Worm (Caenorhabditis elegans): ENCODE data around the gene K06A9.1.

The K06A9.1 gene

DNA sequence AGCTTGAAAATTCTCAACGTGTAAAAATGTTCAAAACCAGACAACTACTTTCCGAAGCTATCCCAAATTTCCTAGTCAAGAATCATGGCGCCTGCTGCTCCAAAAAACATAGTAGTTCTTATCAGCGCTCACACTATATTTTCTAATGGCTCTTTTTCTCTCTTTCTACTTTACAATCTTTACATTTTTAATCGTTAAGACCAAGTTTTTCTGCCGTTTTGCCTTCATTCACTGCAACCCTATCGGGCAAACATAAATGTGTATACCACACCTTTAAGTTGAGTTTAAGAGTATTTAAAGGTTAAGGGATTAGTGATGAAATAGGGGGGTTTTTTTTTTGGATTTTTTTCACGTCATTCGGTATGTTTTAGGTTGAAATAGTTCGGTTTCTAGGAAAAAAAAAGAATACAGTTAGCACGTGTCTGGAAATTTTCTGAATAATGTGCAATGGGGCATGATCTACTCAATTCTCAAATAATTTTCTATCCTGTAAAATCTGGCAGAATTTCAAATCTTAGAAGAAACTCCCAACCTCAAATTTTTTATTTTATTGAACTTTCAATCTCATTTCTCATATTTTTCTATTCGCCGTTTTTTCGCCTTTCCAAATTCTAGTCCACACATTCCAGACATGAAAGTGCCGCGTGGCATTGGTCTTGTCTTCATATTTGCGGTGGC lies at the start of gene K06A9.1:
Gene K06A9.1, plus strand, starts transcription at position 628 of the 678 bp plus-strand sequence.
- TF ChIP-seq hmg-4 (GFP tag; optimal IDR thresholded peaks at IDR 0.05): no peak
- no peak for TF ChIP-seq F13C5.2 (tag; optimal IDR thresholded peaks at IDR 0.05)
- TF ChIP-seq ama-1 (optimal IDR thresholded peaks at IDR 0.05): no peak
- no peak for TF ChIP-seq tra-4 (tag; optimal IDR thresholded peaks at IDR 0.05)
- TF ChIP-seq aly-1 (tag; optimal IDR thresholded peaks at IDR 0.05): no peak
- TF ChIP-seq flt-1 (GFP tag; IDR thresholded peaks at IDR 0.05): no peak
- no peak for TF ChIP-seq scrt-1 (GFP tag; IDR thresholded peaks at IDR 0.05)
- TF ChIP-seq tbx-11 (GFP tag; IDR thresholded peaks at IDR 0.05): no peak

ce11 chrX:1497581-1497980 lies 49.7 kb upstream of the K06A9.1 start, which contains the start of gene F09E10.6:
Gene F09E10.6, minus strand, starts transcription at chrX:1497681.
- TF ChIP-seq pes-1 (GFP tag; IDR thresholded peaks at IDR 0.05) (no peak), ama-1 (optimal IDR thresholded peaks at IDR 0.05) (no peak), B0310.2 (tag; optimal IDR thresholded peaks at IDR 0.05) (no peak), tra-4 (tag; optimal IDR thresholded peaks at IDR 0.05) (no peak)

- TF ChIP-seq hmbx-1 (tag; optimal IDR thresholded peaks at IDR 0.05): no peak
- TF ChIP-seq ceh-13 (GFP tag; optimal IDR thresholded peaks at IDR 0.05): no peak
- no peak for TF ChIP-seq tra-4 (tag; optimal IDR thresholded peaks at IDR 0.05)
- no peak for TF ChIP-seq hnd-1 (tag; optimal IDR thresholded peaks at IDR 0.05)
- no peak for TF ChIP-seq ets-7 (tag; optimal IDR thresholded peaks at IDR 0.05)
- no peak for TF ChIP-seq pes-1 (GFP tag; IDR thresholded peaks at IDR 0.05)
- TF ChIP-seq scrt-1 (GFP tag; IDR thresholded peaks at IDR 0.05): no peak
- no peak for TF ChIP-seq sea-1 (GFP tag; conservative IDR thresholded peaks at IDR 0.05)
- no peak for TF ChIP-seq aly-1 (tag; optimal IDR thresholded peaks at IDR 0.05)
- no peak for TF ChIP-seq tbx-11 (GFP tag; IDR thresholded peaks at IDR 0.05)
- TF ChIP-seq tbx-37 (GFP tag; conservative IDR thresholded peaks at IDR 0.05): no peak
- TF ChIP-seq flt-1 (GFP tag; IDR thresholded peaks at IDR 0.05): no peak
- no peak for TF ChIP-seq B0310.2 (tag; optimal IDR thresholded peaks at IDR 0.05)
- no peak for TF ChIP-seq ceh-36 (tag; optimal IDR thresholded peaks at IDR 0.05)
- no peak for TF ChIP-seq ama-1 (optimal IDR thresholded peaks at IDR 0.05)
- no peak for TF ChIP-seq F13C5.2 (tag; optimal IDR thresholded peaks at IDR 0.05)
These were observed 47.8 kb upstream of the K06A9.1 start for ce11 chrX:1499499-1499898.

DNA sequence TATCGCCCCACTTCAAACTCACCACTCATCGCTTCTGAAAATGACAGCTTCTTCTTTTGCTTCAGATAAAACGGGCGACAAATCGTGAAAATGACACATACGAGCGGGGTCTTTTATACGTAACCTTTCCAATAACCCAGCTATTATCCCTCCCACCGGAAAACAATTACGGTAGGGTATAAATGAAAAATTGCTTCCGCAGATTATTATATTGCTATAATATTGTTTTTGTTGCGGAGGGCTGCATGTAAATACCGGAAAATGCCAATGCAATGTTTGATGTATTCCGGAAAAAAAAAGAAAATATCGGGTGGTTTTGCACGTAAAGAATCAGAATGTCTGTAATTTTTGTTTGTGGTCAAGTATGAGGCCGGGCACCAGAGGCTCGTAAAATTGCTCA lies 45.6 kb upstream of the K06A9.1 start, which contains the start of gene F09E10.7:
Gene F09E10.7, minus strand, starts transcription at position 101 of the 400 bp plus-strand sequence.
- TF ChIP-seq scrt-1 (GFP tag; IDR thresholded peaks at IDR 0.05): no peak
- TF ChIP-seq ceh-36 (tag; optimal IDR thresholded peaks at IDR 0.05): no peak
- no peak for TF ChIP-seq hmg-4 (GFP tag; optimal IDR thresholded peaks at IDR 0.05)
- no peak for TF ChIP-seq hmbx-1 (tag; optimal IDR thresholded peaks at IDR 0.05)
- TF ChIP-seq sea-1 (GFP tag; conservative IDR thresholded peaks at IDR 0.05): no peak
- no peak for TF ChIP-seq ceh-13 (GFP tag; optimal IDR thresholded peaks at IDR 0.05)
- TF ChIP-seq tbx-11 (GFP tag; IDR thresholded peaks at IDR 0.05): no peak
- TF ChIP-seq tra-4 (tag; optimal IDR thresholded peaks at IDR 0.05): no peak

DNA sequence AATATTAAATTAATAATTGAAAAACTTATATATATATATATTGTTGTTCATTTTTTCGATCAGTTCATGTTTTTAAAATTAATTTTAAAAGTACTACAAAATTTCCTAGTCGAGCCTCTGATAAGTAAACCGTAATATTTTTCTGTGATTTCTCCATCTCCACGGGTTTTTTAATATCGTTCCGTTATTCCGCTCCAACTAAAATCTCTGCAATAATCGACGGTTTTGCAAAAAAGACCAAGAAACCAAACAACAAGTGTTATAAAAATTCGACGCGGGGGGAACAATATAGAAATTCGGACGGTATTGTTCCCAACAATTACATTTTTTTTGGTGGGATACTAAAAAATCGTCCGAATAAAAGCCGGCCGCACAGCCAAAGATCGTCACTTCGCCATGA lies 44.8 kb upstream of the K06A9.1 start, which contains the start of gene F09E10.1:
Gene F09E10.1, plus strand, starts transcription at position 301 of the 400 bp plus-strand sequence.
- TF ChIP-seq B0310.2 (tag; optimal IDR thresholded peaks at IDR 0.05): no peak
- no peak for TF ChIP-seq flt-1 (GFP tag; IDR thresholded peaks at IDR 0.05)
- TF ChIP-seq aly-1 (tag; optimal IDR thresholded peaks at IDR 0.05): no peak
- no peak for TF ChIP-seq sea-1 (GFP tag; conservative IDR thresholded peaks at IDR 0.05)
- no peak for TF ChIP-seq hmg-4 (GFP tag; optimal IDR thresholded peaks at IDR 0.05)
- no peak for TF ChIP-seq ceh-36 (tag; optimal IDR thresholded peaks at IDR 0.05)
- TF ChIP-seq hnd-1 (tag; optimal IDR thresholded peaks at IDR 0.05): no peak
- TF ChIP-seq ets-7 (tag; optimal IDR thresholded peaks at IDR 0.05): no peak
- TF ChIP-seq ceh-13 (GFP tag; optimal IDR thresholded peaks at IDR 0.05): no peak
- TF ChIP-seq pes-1 (GFP tag; IDR thresholded peaks at IDR 0.05): no peak
- no peak for TF ChIP-seq tra-4 (tag; optimal IDR thresholded peaks at IDR 0.05)

DNA sequence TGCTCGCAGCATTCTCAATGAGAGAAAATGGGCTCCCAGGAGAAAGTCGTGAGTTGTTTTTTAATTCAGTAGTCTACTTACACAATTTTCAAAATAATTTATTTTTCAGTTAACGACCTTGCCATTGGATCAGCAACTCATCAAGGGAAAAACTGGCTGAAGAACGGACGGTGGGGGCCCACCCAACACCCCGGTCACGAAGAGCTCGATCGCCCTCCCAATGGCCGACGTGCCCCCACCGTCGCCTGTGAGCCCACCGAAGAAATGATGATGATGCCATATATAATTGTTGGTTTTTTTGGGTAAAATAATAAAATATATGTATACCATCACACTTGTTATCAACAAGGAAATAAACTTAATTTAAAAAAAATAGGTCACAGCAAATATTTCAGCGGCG lies 44.4 kb upstream of the K06A9.1 start:
- no peak for TF ChIP-seq ceh-13 (GFP tag; optimal IDR thresholded peaks at IDR 0.05)
- no peak for TF ChIP-seq pes-1 (GFP tag; IDR thresholded peaks at IDR 0.05)
- TF ChIP-seq hmbx-1 (tag; optimal IDR thresholded peaks at IDR 0.05): no peak
- no peak for TF ChIP-seq scrt-1 (GFP tag; IDR thresholded peaks at IDR 0.05)
- no peak for TF ChIP-seq tbx-37 (GFP tag; conservative IDR thresholded peaks at IDR 0.05)
- TF ChIP-seq tra-4 (tag; optimal IDR thresholded peaks at IDR 0.05): no peak
- TF ChIP-seq ets-7 (tag; optimal IDR thresholded peaks at IDR 0.05): no peak

DNA sequence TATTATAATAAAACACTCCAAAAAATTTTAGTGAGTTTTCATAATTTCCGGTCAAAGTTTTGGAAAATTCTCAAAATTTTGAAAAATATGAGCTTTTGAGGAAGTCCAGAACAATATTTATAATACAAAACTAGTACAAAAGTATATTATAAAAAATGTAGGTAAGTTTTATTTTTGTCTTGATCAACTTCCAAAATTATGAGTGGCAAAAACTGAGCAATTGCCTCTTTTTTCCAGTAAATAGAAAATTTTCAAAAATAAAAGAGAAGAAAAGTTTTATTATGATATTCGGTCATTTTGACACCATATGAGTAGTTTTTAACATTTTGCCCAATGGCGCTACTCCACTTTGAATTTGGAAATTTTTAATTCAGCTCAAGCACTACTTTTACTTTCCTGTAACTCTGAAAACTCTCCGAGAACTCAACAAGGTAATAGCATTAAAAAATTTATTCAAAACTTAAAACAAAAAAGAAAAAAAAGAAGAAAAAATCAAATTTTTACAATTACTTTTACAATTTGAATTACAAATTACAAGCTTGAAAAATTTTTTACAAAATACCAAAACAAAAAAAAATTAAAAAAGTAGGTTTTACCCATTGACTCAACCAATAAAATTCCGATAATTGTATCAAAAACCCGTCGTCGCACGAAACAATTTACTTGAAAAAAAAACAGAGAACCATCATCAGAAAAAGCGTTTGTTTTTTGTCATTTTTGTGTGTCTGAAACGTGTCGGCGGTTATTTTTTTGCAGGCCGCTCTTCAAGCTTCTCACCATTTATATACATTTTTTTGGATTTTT lies 43.4 kb upstream of the K06A9.1 start:
- TF ChIP-seq B0310.2 (tag; optimal IDR thresholded peaks at IDR 0.05): no peak
- TF ChIP-seq F13C5.2 (tag; optimal IDR thresholded peaks at IDR 0.05): no peak
- no peak for TF ChIP-seq ceh-13 (GFP tag; optimal IDR thresholded peaks at IDR 0.05)
- no peak for TF ChIP-seq ets-7 (tag; optimal IDR thresholded peaks at IDR 0.05)
- no peak for TF ChIP-seq aly-1 (tag; optimal IDR thresholded peaks at IDR 0.05)
- TF ChIP-seq sea-1 (GFP tag; conservative IDR thresholded peaks at IDR 0.05): no peak
- TF ChIP-seq tbx-37 (GFP tag; conservative IDR thresholded peaks at IDR 0.05): no peak
- TF ChIP-seq scrt-1 (GFP tag; IDR thresholded peaks at IDR 0.05): no peak
- TF ChIP-seq tra-4 (tag; optimal IDR thresholded peaks at IDR 0.05): no peak
- TF ChIP-seq flt-1 (GFP tag; IDR thresholded peaks at IDR 0.05): no peak
- TF ChIP-seq pes-1 (GFP tag; IDR thresholded peaks at IDR 0.05): no peak
- no peak for TF ChIP-seq hmg-4 (GFP tag; optimal IDR thresholded peaks at IDR 0.05)
- no peak for TF ChIP-seq tbx-11 (GFP tag; IDR thresholded peaks at IDR 0.05)
- TF ChIP-seq ceh-36 (tag; optimal IDR thresholded peaks at IDR 0.05): no peak
- TF ChIP-seq hmbx-1 (tag; optimal IDR thresholded peaks at IDR 0.05): no peak
- no peak for TF ChIP-seq ama-1 (optimal IDR thresholded peaks at IDR 0.05)
- TF ChIP-seq hnd-1 (tag; optimal IDR thresholded peaks at IDR 0.05): no peak
